Worm (Caenorhabditis elegans) whole organism, L1 larva: Measurements from ENCODE around the gene nas-28.

Experiments used
- aly-2 ChIP-seq: fragments of 150-350 bp; optimal IDR thresholded peaks from 2 replicates; lab custom pipeline; 2014; ENCODE audit warnings: missing biosample characterization, missing genetic modification characterization
- blmp-1 ChIP-seq: fragments of 150-350 bp; optimal IDR thresholded peaks from 2 replicates; lab custom pipeline; 2014; ENCODE audit warnings: missing biosample characterization, missing genetic modification characterization
- ceh-82 ChIP-seq, 3 experiments: fragments of 150-350 bp in 1 of 3; sonication (generic microtip) in 2 of 3; optimal IDR thresholded peaks; 2 replicates each; lab custom pipeline; 2014 to 2017; ENCODE audit warnings: missing biosample characterization in 3 of 3, missing genetic modification characterization in 3 of 3
- ceh-90 ChIP-seq: sonication (generic microtip); optimal IDR thresholded peaks from 2 replicates; lab custom pipeline; 2016; ENCODE audit warnings: missing genetic modification characterization, missing compliant biosample characterization
- ces-1 ChIP-seq: fragments of 150-350 bp; optimal IDR thresholded peaks from 2 replicates; lab custom pipeline; 2014; ENCODE audit warnings: missing biosample characterization, missing genetic modification reagents, missing genetic modification characterization
- nhr-77 ChIP-seq: fragments of 150-350 bp; optimal IDR thresholded peaks from 2 replicates; lab custom pipeline; 2014; ENCODE audit warnings: missing biosample characterization, missing genetic modification characterization
- sptf-1 ChIP-seq: fragments of 150-350 bp; optimal IDR thresholded peaks from 2 replicates; lab custom pipeline; 2014; ENCODE audit warnings: missing biosample characterization, missing genetic modification characterization
- unc-30 ChIP-seq: sonication (generic microtip); optimal IDR thresholded peaks from 2 replicates; lab custom pipeline; 2017; ENCODE audit warnings: missing biosample characterization, missing genetic modification characterization
- vab-15 ChIP-seq: sonication (generic microtip); optimal IDR thresholded peaks from 2 replicates; lab custom pipeline; 2017; ENCODE audit warnings: missing genotype, mild to moderate bottlenecking, missing genetic modification characterization, missing compliant biosample characterization
- ztf-4 ChIP-seq: fragments of 150-350 bp; optimal IDR thresholded peaks from 2 replicates; lab custom pipeline; 2014; ENCODE audit warnings: missing biosample characterization, missing genetic modification characterization

DNA sequence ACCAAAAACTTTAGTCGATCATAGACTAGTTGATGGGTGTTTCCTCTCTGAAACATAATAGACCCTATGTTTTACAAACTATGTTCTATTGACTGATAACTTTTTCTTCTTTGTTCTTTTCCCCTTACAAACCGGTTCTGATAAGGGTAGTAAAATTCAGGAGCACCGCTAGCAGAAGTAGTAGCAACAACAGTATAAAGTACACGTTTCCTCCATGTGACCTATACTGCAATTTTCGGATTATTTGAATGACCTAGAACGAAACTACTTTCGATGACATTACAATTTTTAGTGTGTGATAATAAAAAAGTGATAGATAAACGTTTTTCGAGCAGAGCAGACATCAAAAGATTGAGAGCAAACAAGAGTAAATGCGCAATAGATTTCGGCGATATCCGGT, 2.7 kb downstream of the nas-28 start:
- TF ChIP-seq blmp-1 (no peak), ces-1 (GFP tag; lab: Kevin White, UChicago) (no peak), ceh-82 (tag; optimal IDR thresholded peaks at IDR 0.05; lab: Kevin White, UChicago) (no peak), sptf-1 (no peak), ceh-90 (no peak), unc-30 (tag; lab: Kevin White, UChicago) (no peak), ztf-4 (tag; lab: Kevin White, UChicago) (no peak), aly-2 (tag; lab: Kevin White, UChicago) (no peak), vab-15 (tag; lab: Kevin White, UChicago) (no peak), nhr-77 (tag; lab: Kevin White, UChicago) (no peak)
